Fruit fly (Drosophila melanogaster) whole organism: ENCODE measurements around the gene CG12995.

Source experiments
- CG8478 ChIP-seq: fragments of >200 bp; optimal IDR thresholded peaks from 2 replicates; lab custom pipeline; 2018; ENCODE audit warnings: inconsistent platforms
- EcR ChIP-seq, 2 experiments: fragments of >200 bp; optimal IDR thresholded peaks; 2 replicates each; lab custom pipeline; 2017; ENCODE audit warnings: missing biosample characterization in 2 of 2, missing genetic modification characterization in 2 of 2, missing genetic modification reagents in 2 of 2
- usp ChIP-seq: fragments of >200 bp; optimal IDR thresholded peaks from 2 replicates; lab custom pipeline; 2017; ENCODE audit warnings: missing biosample characterization, missing genetic modification characterization, mixed read lengths

dm6 chrX:17177606-17178005, 32.2 kb downstream of the CG12995 start:
- no peak for TF ChIP-seq CG8478 (lab: Kevin White, UChicago)
- no peak for TF ChIP-seq EcR (GFP tag; optimal IDR thresholded peaks at IDR 0.05; lab: Kevin White, UChicago)
- no peak for TF ChIP-seq usp (GFP tag; lab: Kevin White, UChicago)
